Fruit fly (Drosophila melanogaster) whole organism, prepupa: Measurements from ENCODE around the gene Ugt35E2.

Source experiments
- Blimp-1 ChIP-seq: fragments of 200-800 bp; sonication (Bioruptor generic); optimal IDR thresholded peaks from 3 replicates; lab custom pipeline; 2017; ENCODE audit warnings: missing biosample characterization, missing genetic modification characterization, mild to moderate bottlenecking, moderate library complexity, missing genetic modification reagents
- CG11762 ChIP-seq: fragments of 200-800 bp; sonication (Bioruptor generic); optimal IDR thresholded peaks from 3 replicates; lab custom pipeline; 2016; ENCODE audit warnings: missing biosample characterization, missing genetic modification characterization; ENCODE audit not compliant: insufficient read depth
- CG6808 ChIP-seq: fragments of 200-800 bp; sonication (Bioruptor generic); optimal IDR thresholded peaks from 3 replicates; lab custom pipeline; 2017; ENCODE audit warnings: missing biosample characterization, missing genetic modification characterization, mild to moderate bottlenecking, moderate library complexity, missing genetic modification reagents
- CG7368 ChIP-seq: fragments of 200-800 bp; sonication (Bioruptor generic); optimal IDR thresholded peaks from 3 replicates; lab custom pipeline; 2016; ENCODE audit warnings: missing biosample characterization, missing genetic modification characterization
- CG8119 ChIP-seq: fragments of 200-800 bp; sonication (Bioruptor generic); IDR thresholded peaks from 3 replicates; pipeline ENCODE4 v1.3.6; 2022; ENCODE audit warnings: missing biosample characterization, missing genetic modification characterization
- CG8319 ChIP-seq: fragments of 200-800 bp; sonication (Bioruptor generic); optimal IDR thresholded peaks from 3 replicates; lab custom pipeline; 2016; ENCODE audit warnings: missing biosample characterization, missing genetic modification characterization
- OdsH ChIP-seq: fragments of 200-800 bp; sonication (Bioruptor generic); optimal IDR thresholded peaks from 3 replicates; lab custom pipeline; 2016; ENCODE audit warnings: missing biosample characterization, missing genetic modification characterization
- Sox102F ChIP-seq: fragments of 200-800 bp; sonication (Bioruptor generic); optimal IDR thresholded peaks from 2 replicates; lab custom pipeline; 2016; ENCODE audit warnings: missing biosample characterization, mild to moderate bottlenecking, missing genetic modification characterization
- achi ChIP-seq: fragments of 200-800 bp; sonication (Bioruptor generic); optimal IDR thresholded peaks from 3 replicates; lab custom pipeline; 2016; ENCODE audit warnings: missing biosample characterization, missing genetic modification characterization
- cyc ChIP-seq: fragments of 200-800 bp; sonication (Bioruptor generic); optimal IDR thresholded peaks from 3 replicates; lab custom pipeline; 2016; ENCODE audit warnings: missing biosample characterization, missing genetic modification characterization
- dac ChIP-seq: fragments of 200-800 bp; sonication (Bioruptor generic); optimal IDR thresholded peaks from 2 replicates; lab custom pipeline; 2017; ENCODE audit warnings: missing biosample characterization, mild to moderate bottlenecking, missing genetic modification characterization
- dsx ChIP-seq: fragments of 200-800 bp; optimal IDR thresholded peaks from 3 replicates; lab custom pipeline; 2019; ENCODE audit warnings: missing biosample characterization, mild to moderate bottlenecking, missing genetic modification characterization, moderate library complexity; ENCODE audit not compliant: poor library complexity, severe bottlenecking
- spab ChIP-seq: fragments of 200-800 bp; sonication (Bioruptor generic); optimal IDR thresholded peaks from 2 replicates; lab custom pipeline; 2017; ENCODE audit warnings: missing biosample characterization, mild to moderate bottlenecking, missing genetic modification characterization, missing genetic modification reagents
- topi ChIP-seq: fragments of 200-800 bp; sonication (Bioruptor generic); optimal IDR thresholded peaks from 3 replicates; lab custom pipeline; 2016; ENCODE audit warnings: missing biosample characterization, missing genetic modification characterization

DNA sequence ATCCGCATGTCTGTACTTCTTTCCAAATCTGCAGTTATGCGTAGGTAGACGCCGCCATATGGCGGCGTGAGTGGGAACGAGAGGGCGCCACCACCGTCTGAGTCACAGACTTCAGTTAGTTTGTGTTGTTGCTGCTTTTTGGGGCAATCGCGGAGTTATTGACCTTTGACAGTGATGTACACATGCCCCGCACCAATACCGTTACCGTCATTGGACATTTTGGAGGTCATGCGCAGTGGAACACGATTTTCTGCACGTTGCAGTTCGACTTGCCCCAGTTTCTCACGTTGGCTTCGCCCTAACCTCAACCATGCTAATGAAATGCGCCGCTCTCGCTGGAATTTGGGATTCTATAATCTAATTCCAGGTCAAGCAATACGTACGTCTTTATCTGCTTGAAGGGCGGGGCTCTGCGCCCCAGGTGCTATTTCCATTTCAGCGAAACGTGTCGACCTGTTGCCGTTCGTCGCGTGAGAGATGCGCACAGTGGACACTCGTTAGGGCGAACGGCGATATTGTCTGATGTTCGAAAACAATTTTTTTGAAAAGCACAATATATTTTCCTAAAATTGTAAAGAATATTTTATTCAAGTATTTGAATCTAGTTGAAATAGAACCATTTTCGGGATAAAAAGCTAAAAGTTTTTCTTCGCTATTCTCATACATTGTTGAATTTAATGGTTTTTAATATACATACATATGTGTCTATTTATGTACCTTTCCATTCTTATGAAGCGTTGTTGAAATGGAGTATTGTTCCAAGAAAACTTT is 43.7 kb upstream of the Ugt35E2 start:
- TF ChIP-seq CG8319 (GFP tag; lab: Kevin White, UChicago) (peak; percentile 7), achi (GFP tag; lab: Kevin White, UChicago) (peak; percentile 67), Blimp-1 (GFP tag; lab: Kevin White, UChicago) (peak; percentile 28), CG8119 (GFP tag; lab: Robert Waterston, UW) (peak; percentile 53; the same call in 2 of the 3 replicates), topi (GFP tag; lab: Kevin White, UChicago) (peak; percentile 79), dsx (GFP tag; lab: Kevin White, UChicago) (peak; percentile 12), dac (GFP tag; lab: Kevin White, UChicago) (peak; percentile 21), spab (GFP tag; lab: Kevin White, UChicago) (no peak), Sox102F (GFP tag; lab: Kevin White, UChicago) (peak; percentile 72), OdsH (peak; percentile 68), cyc (GFP tag; lab: Kevin White, UChicago) (peak; percentile 75), CG11762 (no peak), CG7368 (GFP tag; lab: Kevin White, UChicago) (peak; percentile 43), CG6808 (GFP tag; lab: Kevin White, UChicago) (peak; percentile 14)
